Worm (Caenorhabditis elegans) whole organism, L2 larva: ENCODE results near the gene C17H12.6.

Experiments used
- C34F6.9 ChIP-seq: fragments of 150-350 bp; optimal IDR thresholded peaks from 2 replicates; lab custom pipeline; 2014; ENCODE audit warnings: missing biosample characterization, missing genetic modification characterization
- F13H6.1 ChIP-seq: sonication (generic microtip); optimal IDR thresholded peaks from 2 replicates; lab custom pipeline; 2016; ENCODE audit warnings: missing genetic modification characterization, missing compliant biosample characterization
- R02D3.7 ChIP-seq: fragments of 150-350 bp; optimal IDR thresholded peaks from 2 replicates; lab custom pipeline; 2014; ENCODE audit warnings: missing biosample characterization, missing genetic modification characterization
- Y55F3AM.14 ChIP-seq: fragments of 200-800 bp; sonication (Bioruptor generic); optimal IDR thresholded peaks from 2 replicates; lab custom pipeline; 2018; ENCODE audit warnings: mild to moderate bottlenecking, missing genetic modification characterization, missing compliant biosample characterization
- ZK546.5 ChIP-seq: sonication (generic microtip); optimal IDR thresholded peaks from 2 replicates; lab custom pipeline; 2017; ENCODE audit warnings: missing biosample characterization, missing genetic modification characterization
- alr-1 ChIP-seq: fragments of 150-350 bp; optimal IDR thresholded peaks from 2 replicates; lab custom pipeline; 2014; ENCODE audit warnings: missing biosample characterization, missing genetic modification characterization
- aly-2 ChIP-seq: fragments of 150-350 bp; optimal IDR thresholded peaks from 2 replicates; lab custom pipeline; 2014; ENCODE audit warnings: missing biosample characterization, missing genetic modification characterization
- ama-1 ChIP-seq: fragments of 150-350 bp; optimal IDR thresholded peaks from 2 replicates; lab custom pipeline; 2018; ENCODE audit warnings: inconsistent platforms
- blmp-1 ChIP-seq: sonication (generic microtip); optimal IDR thresholded peaks from 2 replicates; lab custom pipeline; 2017; ENCODE audit warnings: missing genetic modification characterization, mild to moderate bottlenecking, missing compliant biosample characterization, antibody characterized with exemption, moderate library complexity; ENCODE audit not compliant: insufficient read depth
- ceh-16 ChIP-seq: fragments of 150-350 bp; optimal IDR thresholded peaks from 2 replicates; lab custom pipeline; 2014; ENCODE audit warnings: missing biosample characterization, missing genetic modification characterization
- ceh-82 ChIP-seq: fragments of 150-350 bp; optimal IDR thresholded peaks from 2 replicates; lab custom pipeline; 2014; ENCODE audit warnings: missing biosample characterization, missing genetic modification characterization
- crh-2 ChIP-seq: sonication (generic microtip); optimal IDR thresholded peaks from 2 replicates; lab custom pipeline; 2017; ENCODE audit warnings: missing biosample characterization, missing genetic modification characterization
- dmd-4 ChIP-seq: sonication (generic microtip); optimal IDR thresholded peaks from 2 replicates; lab custom pipeline; 2017; ENCODE audit warnings: missing biosample characterization, missing genetic modification characterization
- egl-27 ChIP-seq: sonication (generic microtip); optimal IDR thresholded peaks from 3 replicates; lab custom pipeline; 2017; ENCODE audit warnings: missing biosample characterization, missing genetic modification reagents, missing genetic modification characterization
- elt-1 ChIP-seq: fragments of 150-350 bp; optimal IDR thresholded peaks from 2 replicates; lab custom pipeline; 2014; ENCODE audit warnings: missing biosample characterization, missing genetic modification characterization
- elt-3 ChIP-seq: sonication (generic microtip); optimal IDR thresholded peaks from 2 replicates; lab custom pipeline; 2017; ENCODE audit warnings: missing biosample characterization, missing genetic modification characterization
- fos-1 ChIP-seq: fragments of 150-350 bp; optimal IDR thresholded peaks from 2 replicates; lab custom pipeline; 2014; ENCODE audit warnings: missing biosample characterization, missing genetic modification characterization
- gmeb-1 ChIP-seq: fragments of 150-350 bp; optimal IDR thresholded peaks from 2 replicates; lab custom pipeline; 2014; ENCODE audit warnings: missing biosample characterization, missing genetic modification characterization
- lin-11 ChIP-seq: fragments of 150-350 bp; sonication (generic microtip); optimal IDR thresholded peaks from 2 replicates; lab custom pipeline; 2014; ENCODE audit warnings: missing biosample characterization, missing genetic modification characterization, inconsistent platforms, mixed read lengths
- lin-13 ChIP-seq: fragments of 150-350 bp; optimal IDR thresholded peaks from 2 replicates; lab custom pipeline; 2014; ENCODE audit warnings: missing biosample characterization, missing genetic modification reagents, missing genetic modification characterization
- lin-39 ChIP-seq: fragments of 150-350 bp; optimal IDR thresholded peaks from 2 replicates; lab custom pipeline; 2014; ENCODE audit warnings: missing biosample characterization, missing genetic modification reagents, missing genetic modification characterization
- lsy-2 ChIP-seq, 2 experiments: fragments of 150-350 bp in 1 of 2; sonication (generic microtip) in 1 of 2; optimal IDR thresholded peaks; 2 replicates each; lab custom pipeline; 2014 to 2017; ENCODE audit warnings: missing biosample characterization in 2 of 2, missing genetic modification characterization in 2 of 2
- mab-5 ChIP-seq: fragments of 150-350 bp; optimal IDR thresholded peaks from 2 replicates; lab custom pipeline; 2014; ENCODE audit warnings: missing biosample characterization, missing genetic modification characterization
- mbf-1 ChIP-seq: sonication (generic microtip); optimal IDR thresholded peaks from 2 replicates; lab custom pipeline; 2017; ENCODE audit warnings: missing biosample characterization, missing genetic modification characterization
- mdl-1 ChIP-seq, 2 experiments: fragments of 150-350 bp in 1 of 2; sonication (generic microtip) in 1 of 2; optimal IDR thresholded peaks; 2 replicates each; lab custom pipeline; 2017; ENCODE audit warnings: missing biosample characterization in 2 of 2, missing genetic modification characterization in 2 of 2
- nhr-10 ChIP-seq: sonication (generic microtip); optimal IDR thresholded peaks from 2 replicates; lab custom pipeline; 2017; ENCODE audit warnings: missing biosample characterization, missing genetic modification characterization
- nhr-11 ChIP-seq: fragments of 150-350 bp; optimal IDR thresholded peaks from 2 replicates; lab custom pipeline; 2014; ENCODE audit warnings: missing biosample characterization, missing genetic modification characterization
- nhr-12 ChIP-seq: fragments of 150-350 bp; optimal IDR thresholded peaks from 2 replicates; lab custom pipeline; 2014; ENCODE audit warnings: missing biosample characterization, missing genetic modification characterization
- nhr-129 ChIP-seq: fragments of 150-350 bp; optimal IDR thresholded peaks from 2 replicates; lab custom pipeline; 2014; ENCODE audit warnings: missing biosample characterization, missing genetic modification characterization
- nhr-21 ChIP-seq: fragments of 150-350 bp; optimal IDR thresholded peaks from 2 replicates; lab custom pipeline; 2014; ENCODE audit warnings: missing biosample characterization, missing genetic modification characterization
- nhr-23 ChIP-seq: fragments of 150-350 bp; optimal IDR thresholded peaks from 2 replicates; lab custom pipeline; 2014; ENCODE audit warnings: missing biosample characterization, missing genetic modification reagents, missing genetic modification characterization
- nhr-237 ChIP-seq: fragments of 150-350 bp; optimal IDR thresholded peaks from 2 replicates; lab custom pipeline; 2014; ENCODE audit warnings: missing biosample characterization, missing genetic modification characterization
- nhr-25 ChIP-seq: fragments of 150-350 bp; sonication (generic microtip); optimal IDR thresholded peaks from 3 replicates; lab custom pipeline; 2014; ENCODE audit warnings: missing biosample characterization, missing genetic modification characterization
- nhr-6 ChIP-seq: fragments of 150-350 bp; optimal IDR thresholded peaks from 2 replicates; lab custom pipeline; 2014; ENCODE audit warnings: missing biosample characterization, missing genetic modification characterization
- nhr-77 ChIP-seq: fragments of 150-350 bp; optimal IDR thresholded peaks from 2 replicates; lab custom pipeline; 2014; ENCODE audit warnings: missing biosample characterization, missing genetic modification characterization
- peb-1 ChIP-seq: fragments of 150-350 bp; optimal IDR thresholded peaks from 2 replicates; lab custom pipeline; 2014; ENCODE audit warnings: missing biosample characterization, missing genetic modification characterization
- sem-4 ChIP-seq: fragments of 150-350 bp; optimal IDR thresholded peaks from 2 replicates; lab custom pipeline; 2014; ENCODE audit warnings: missing biosample characterization, missing genetic modification reagents, missing genetic modification characterization
- skn-1 ChIP-seq: sonication (generic microtip); optimal IDR thresholded peaks from 2 replicates; lab custom pipeline; 2017; ENCODE audit warnings: missing biosample characterization, missing genetic modification characterization
- sma-3 ChIP-seq: sonication (generic microtip); optimal IDR thresholded peaks from 2 replicates; lab custom pipeline; 2016; ENCODE audit warnings: missing genetic modification reagents, missing genetic modification characterization, missing compliant biosample characterization
- sma-9 ChIP-seq, 2 experiments: fragments of 150-350 bp in 1 of 2; sonication (generic microtip) in 1 of 2; optimal IDR thresholded peaks; 2 replicates each; lab custom pipeline; 2014 to 2016; ENCODE audit warnings: missing genetic modification characterization in 2 of 2, mild to moderate bottlenecking in 1 of 2, missing biosample characterization in 1 of 2, missing compliant biosample characterization in 1 of 2, missing genetic modification reagents in 1 of 2, moderate library complexity in 1 of 2
- snpc-4 ChIP-seq: fragments of 150-350 bp; optimal IDR thresholded peaks from 2 replicates; lab custom pipeline; 2014; ENCODE audit warnings: missing biosample characterization, missing genetic modification characterization
- unc-39 ChIP-seq: fragments of 150-350 bp; optimal IDR thresholded peaks from 2 replicates; lab custom pipeline; 2014; ENCODE audit warnings: missing biosample characterization, missing genetic modification characterization
- unc-55 ChIP-seq: fragments of 150-350 bp; sonication (generic microtip); optimal IDR thresholded peaks from 3 replicates; lab custom pipeline; 2014; ENCODE audit warnings: missing biosample characterization, missing genetic modification reagents, missing genetic modification characterization
- unc-62 ChIP-seq: fragments of 150-350 bp; optimal IDR thresholded peaks from 2 replicates; lab custom pipeline; 2014; ENCODE audit warnings: missing biosample characterization, missing genetic modification reagents, missing genetic modification characterization
- zag-1 ChIP-seq: fragments of 150-350 bp; optimal IDR thresholded peaks from 2 replicates; lab custom pipeline; 2014; ENCODE audit warnings: missing biosample characterization, missing genetic modification characterization
- ztf-1 ChIP-seq: fragments of 200-800 bp; sonication (Bioruptor generic); conservative IDR thresholded peaks from 2 replicates; pipeline ENCODE4 v1.3.6; 2022; ENCODE audit warnings: missing genetic modification characterization, missing compliant biosample characterization
- ztf-11 ChIP-seq: sonication (generic microtip); optimal IDR thresholded peaks from 2 replicates; lab custom pipeline; 2017; ENCODE audit warnings: missing biosample characterization, missing genetic modification characterization
- ztf-4 ChIP-seq: fragments of 150-350 bp; optimal IDR thresholded peaks from 2 replicates; lab custom pipeline; 2014; ENCODE audit warnings: missing biosample characterization, missing genetic modification characterization

The C17H12.6 gene

DNA sequence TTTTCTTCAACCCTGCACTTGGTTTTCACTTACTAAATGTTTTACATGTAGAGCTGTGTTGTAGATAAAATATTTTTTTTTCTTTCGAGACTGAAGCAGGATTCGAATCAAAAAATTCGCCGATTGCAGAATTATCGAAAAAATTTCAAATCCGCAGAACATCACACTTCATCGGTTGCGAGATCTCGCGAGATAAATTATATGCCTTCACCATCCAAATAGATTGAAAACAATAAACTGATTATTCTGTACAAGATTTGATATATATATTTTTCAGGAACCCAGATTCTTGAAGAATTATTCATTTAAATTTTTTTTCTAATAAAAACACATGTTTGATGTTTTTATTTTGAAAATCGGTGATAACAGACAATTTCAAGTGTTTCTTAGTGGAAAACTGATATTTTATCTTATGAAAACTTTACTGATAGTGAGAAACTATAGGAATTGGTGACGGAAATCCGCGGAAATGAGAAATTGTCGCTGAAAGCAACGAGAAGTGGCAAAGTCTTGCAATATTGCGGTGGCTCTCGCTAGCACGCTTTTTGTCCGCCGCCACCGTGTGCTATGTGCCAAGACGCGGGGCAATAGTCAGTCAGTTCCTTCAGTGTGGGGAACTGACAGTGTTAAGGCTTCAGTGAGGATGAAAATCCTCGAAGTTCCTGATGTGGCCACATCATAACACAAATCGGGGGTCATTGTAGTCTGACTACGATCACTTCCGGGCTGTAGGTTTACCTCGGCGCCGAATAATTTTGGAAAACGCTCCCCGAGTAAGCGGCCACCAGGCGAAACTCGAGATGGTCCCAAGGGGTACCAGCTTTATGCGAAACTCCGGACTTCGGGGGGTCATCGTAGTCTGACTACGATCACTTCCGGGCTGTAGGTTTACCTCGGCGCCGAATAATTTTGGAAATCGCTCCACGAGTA lies 29.7 kb downstream of the C17H12.6 start:
- TF ChIP-seq C34F6.9 (tag; lab: Kevin White, UChicago) = no peak
- TF ChIP-seq egl-27 (tag; lab: Kevin White, UChicago) = no peak
- no peak for TF ChIP-seq lin-39
- no peak for TF ChIP-seq unc-39
- no peak for TF ChIP-seq blmp-1 (tag; lab: Kevin White, UChicago)
- TF ChIP-seq Y55F3AM.14 (GFP tag; lab: Kevin White, UChicago) = peak; percentile 16
- TF ChIP-seq dmd-4 (tag; lab: Kevin White, UChicago) = no peak
- TF ChIP-seq ZK546.5 (tag; lab: Kevin White, UChicago) = no peak
- peak; percentile 43 for TF ChIP-seq nhr-6
- no peak for TF ChIP-seq nhr-25 (tag; lab: Kevin White, UChicago)
- TF ChIP-seq snpc-4 (tag; lab: Kevin White, UChicago) = peak; percentile 42
- TF ChIP-seq zag-1 (tag; lab: Kevin White, UChicago) = no peak
- no peak for TF ChIP-seq unc-55 (GFP tag; lab: Kevin White, UChicago)
- TF ChIP-seq ztf-4 (tag; lab: Kevin White, UChicago) = no peak
- peak; percentile 35 for TF ChIP-seq gmeb-1 (tag; lab: Kevin White, UChicago)
- no peak for TF ChIP-seq skn-1 (tag; lab: Kevin White, UChicago)
- TF ChIP-seq elt-3 = no peak
- no peak for TF ChIP-seq lin-11 (tag; lab: Kevin White, UChicago)
- TF ChIP-seq nhr-129 (tag; lab: Kevin White, UChicago) = no peak
- TF ChIP-seq fos-1 (tag; lab: Kevin White, UChicago) = no peak
- no peak for TF ChIP-seq nhr-23 (tag; lab: Kevin White, UChicago)
- TF ChIP-seq ztf-1 = no peak
- TF ChIP-seq peb-1 (tag; lab: Kevin White, UChicago) = no peak
- no peak for TF ChIP-seq aly-2 (tag; lab: Kevin White, UChicago)
- TF ChIP-seq ceh-82 = no peak
- no peak for TF ChIP-seq lsy-2 (tag; optimal IDR thresholded peaks at IDR 0.05; lab: Kevin White, UChicago)
- no peak for TF ChIP-seq elt-1 (tag; lab: Kevin White, UChicago)
- TF ChIP-seq nhr-10 (tag; lab: Kevin White, UChicago) = no peak
- no peak for TF ChIP-seq mbf-1
- TF ChIP-seq nhr-11 (tag; lab: Kevin White, UChicago) = no peak
- TF ChIP-seq lin-13 (GFP tag; lab: Kevin White, UChicago) = peak; percentile 18
- no peak for TF ChIP-seq mab-5 (tag; lab: Kevin White, UChicago)
- no peak for TF ChIP-seq nhr-12 (tag; lab: Kevin White, UChicago)
- TF ChIP-seq mdl-1 (tag; optimal IDR thresholded peaks at IDR 0.05; lab: Kevin White, UChicago) = no peak
- TF ChIP-seq ceh-16 (tag; lab: Kevin White, UChicago) = no peak
- TF ChIP-seq sma-9 (GFP tag; optimal IDR thresholded peaks at IDR 0.05; lab: Kevin White, UChicago) = peak; percentile 32
- no peak for TF ChIP-seq sma-9 (tag; optimal IDR thresholded peaks at IDR 0.05; lab: Kevin White, UChicago)
- peak; percentile 28 for TF ChIP-seq sma-3 (GFP tag; lab: Kevin White, UChicago)
- no peak for TF ChIP-seq F13H6.1 (tag; lab: Kevin White, UChicago)
- TF ChIP-seq nhr-77 = no peak
- no peak for TF ChIP-seq ama-1
- TF ChIP-seq sem-4 (tag; lab: Kevin White, UChicago) = no peak
- TF ChIP-seq unc-62 = no peak
- TF ChIP-seq nhr-21 = no peak
- TF ChIP-seq ztf-11 (tag; lab: Kevin White, UChicago) = no peak
- TF ChIP-seq crh-2 (tag; lab: Kevin White, UChicago) = peak; percentile 71
- no peak for TF ChIP-seq alr-1 (tag; lab: Kevin White, UChicago)
- TF ChIP-seq R02D3.7 (tag; lab: Kevin White, UChicago) = no peak
- TF ChIP-seq nhr-237 (tag; lab: Kevin White, UChicago) = no peak
